Worm (Caenorhabditis elegans): ENCODE results near the gene F59G1.8.

DNA sequence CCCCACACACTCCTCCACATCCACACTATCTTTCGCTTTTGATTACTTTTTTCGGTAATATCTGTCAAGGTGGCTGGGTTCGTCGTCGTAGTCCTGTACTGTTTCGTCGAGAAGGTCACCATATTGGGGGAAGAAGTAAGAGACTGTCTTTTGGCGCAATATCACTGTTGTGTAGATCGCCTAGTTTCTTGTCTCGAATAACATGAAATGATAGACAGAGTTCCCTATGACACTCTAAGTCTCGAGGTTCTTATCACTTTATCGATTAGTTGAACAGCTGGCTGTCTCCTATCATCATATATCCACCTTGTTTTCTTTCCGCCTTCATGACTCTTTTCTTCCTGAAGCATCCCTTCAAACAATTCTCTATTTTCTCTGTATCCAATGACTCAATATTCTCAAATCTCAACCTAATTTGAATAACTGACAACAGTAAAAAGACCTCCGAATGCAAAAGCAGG lies 27.6 kb downstream of the F59G1.8 start:
- no peak for TF ChIP-seq flt-1 (GFP tag; IDR thresholded peaks at IDR 0.05)
- TF ChIP-seq F13C5.2 (tag; optimal IDR thresholded peaks at IDR 0.05): no peak
- no peak for TF ChIP-seq ama-1 (optimal IDR thresholded peaks at IDR 0.05)
- no peak for TF ChIP-seq ets-7 (tag; optimal IDR thresholded peaks at IDR 0.05)
- TF ChIP-seq sea-1 (GFP tag; conservative IDR thresholded peaks at IDR 0.05): no peak
- TF ChIP-seq ceh-36 (tag; optimal IDR thresholded peaks at IDR 0.05): no peak
- no peak for TF ChIP-seq hmbx-1 (tag; optimal IDR thresholded peaks at IDR 0.05)
- no peak for TF ChIP-seq hmg-4 (GFP tag; optimal IDR thresholded peaks at IDR 0.05)
- no peak for TF ChIP-seq aly-1 (tag; optimal IDR thresholded peaks at IDR 0.05)
- no peak for TF ChIP-seq hnd-1 (tag; optimal IDR thresholded peaks at IDR 0.05)
- no peak for TF ChIP-seq pes-1 (GFP tag; IDR thresholded peaks at IDR 0.05)
- TF ChIP-seq tra-4 (tag; optimal IDR thresholded peaks at IDR 0.05): no peak
- no peak for TF ChIP-seq tbx-37 (GFP tag; conservative IDR thresholded peaks at IDR 0.05)
